Fruit fly (Drosophila melanogaster) whole organism, adult: ENCODE results near the gene CG32845.

Experiments
- CG11617 ChIP-seq: fragments of 200-800 bp; sonication (Bioruptor generic); optimal IDR thresholded peaks from 2 replicates; lab custom pipeline; 2017; ENCODE audit warnings: mild to moderate bottlenecking, missing biosample characterization, missing genetic modification reagents, missing genetic modification characterization
- CG12768 ChIP-seq: fragments of 200-800 bp; sonication (Bioruptor generic); optimal IDR thresholded peaks from 2 replicates; lab custom pipeline; 2017; ENCODE audit warnings: missing biosample characterization, missing genetic modification characterization, mild to moderate bottlenecking, moderate library complexity, missing genetic modification reagents
- CG1620 ChIP-seq: fragments of 200-800 bp; sonication (Bioruptor generic); optimal IDR thresholded peaks from 2 replicates; lab custom pipeline; 2016; ENCODE audit warnings: missing biosample characterization, missing genetic modification characterization
- CG33017 ChIP-seq: fragments of 200-800 bp; sonication (Bioruptor generic); optimal IDR thresholded peaks from 2 replicates; lab custom pipeline; 2018; ENCODE audit warnings: missing biosample characterization, mild to moderate bottlenecking, missing genetic modification characterization, moderate library complexity
- Crg-1 ChIP-seq: fragments of 200-800 bp; sonication (Bioruptor generic); optimal IDR thresholded peaks from 2 replicates; lab custom pipeline; 2016; ENCODE audit warnings: missing biosample characterization, missing genetic modification characterization
- Hr96 ChIP-seq: fragments of 200-800 bp; sonication (Bioruptor generic); optimal IDR thresholded peaks from 2 replicates; lab custom pipeline; 2016; ENCODE audit warnings: missing biosample characterization, missing genetic modification characterization
- Mnt ChIP-seq: fragments of 200-800 bp; sonication (Bioruptor generic); optimal IDR thresholded peaks from 2 replicates; lab custom pipeline; 2016; ENCODE audit warnings: missing biosample characterization, mild to moderate bottlenecking, missing genetic modification characterization
- cnc ChIP-seq, 2 experiments: fragments of >200 bp; optimal IDR thresholded peaks; 2 replicates each; lab custom pipeline; 2017
- kay ChIP-seq: fragments of 200-800 bp; sonication (Bioruptor generic); peaks from one replicate; lab custom pipeline; 2016; ENCODE audit warnings: missing biosample characterization, missing genetic modification characterization, borderline replicate concordance
- tj ChIP-seq: fragments of 200-800 bp; sonication (Bioruptor generic); optimal IDR thresholded peaks from 3 replicates; lab custom pipeline; 2017; ENCODE audit warnings: missing biosample characterization, mild to moderate bottlenecking, missing genetic modification characterization, moderate library complexity
- toe ChIP-seq: fragments of 200-800 bp; sonication (Bioruptor generic); optimal IDR thresholded peaks from 2 replicates; lab custom pipeline; 2016; ENCODE audit warnings: missing biosample characterization, missing genetic modification characterization

DNA sequence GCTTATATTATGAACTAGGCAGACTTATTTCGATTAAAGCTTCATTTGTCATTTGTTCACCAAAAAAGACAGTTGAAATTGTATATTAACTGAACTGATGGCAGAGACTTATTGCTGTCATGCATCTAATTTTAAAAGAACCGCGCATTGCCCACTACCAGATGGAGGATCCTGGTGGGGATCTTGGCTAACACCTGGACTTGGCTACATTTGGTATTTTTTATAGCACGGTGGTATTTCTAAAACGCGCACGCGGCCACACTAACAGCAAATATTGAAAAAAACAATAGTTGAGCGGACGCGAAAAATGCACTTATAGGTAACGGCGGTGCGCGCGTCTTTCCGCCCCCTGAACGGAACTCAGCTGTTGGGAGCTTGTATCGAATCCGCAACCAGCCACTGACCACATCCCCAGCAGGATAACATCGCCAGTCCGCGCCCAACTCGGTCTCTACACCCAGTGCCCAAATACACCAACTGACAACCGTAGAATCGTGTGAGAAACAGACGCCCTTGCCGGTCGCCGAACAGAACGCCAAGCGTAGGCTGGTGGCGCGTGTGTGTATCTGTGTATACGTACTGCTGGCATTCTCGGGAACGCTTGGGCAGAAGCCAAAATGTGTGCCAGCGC, 19.1 kb upstream of the CG32845 start:
- TF ChIP-seq kay (GFP tag; lab: Kevin White, UChicago): no peak
- peak; percentile 33 for TF ChIP-seq Mnt (GFP tag; lab: Kevin White, UChicago)
- TF ChIP-seq cnc (optimal IDR thresholded peaks at IDR 0.05; lab: Kevin White, UChicago): no peak
- peak; percentile 28 for TF ChIP-seq CG11617
- no peak for TF ChIP-seq tj (GFP tag; lab: Kevin White, UChicago)
- TF ChIP-seq toe (GFP tag; lab: Kevin White, UChicago): no peak
- TF ChIP-seq CG33017 (tag; lab: Kevin White, UChicago): no peak
- peak; percentile 25 for TF ChIP-seq CG12768 (GFP tag; lab: Kevin White, UChicago)
- no peak for TF ChIP-seq Hr96 (GFP tag; lab: Kevin White, UChicago)
- TF ChIP-seq CG1620: peak; percentile 14
- TF ChIP-seq Crg-1 (GFP tag; lab: Kevin White, UChicago): no peak
